Fruit fly (Drosophila melanogaster) whole organism, pupa: ENCODE results near the gene PpV.

Experiments
- CG10348 ChIP-seq: fragments of 200-800 bp; sonication (Bioruptor generic); IDR thresholded peaks from 2 replicates; pipeline ENCODE4 v1.3.6; 2022; ENCODE audit warnings: missing biosample characterization, missing genetic modification characterization
- CG12605 ChIP-seq: fragments of 200-800 bp; sonication (Bioruptor generic); IDR thresholded peaks from 2 replicates; pipeline ENCODE4 v1.3.6; 2022; ENCODE audit warnings: missing biosample characterization, missing genetic modification characterization
- CG13204 ChIP-seq: fragments of 200-800 bp; sonication (Bioruptor generic); optimal IDR thresholded peaks from 2 replicates; lab custom pipeline; 2018; ENCODE audit warnings: missing biosample characterization, mild to moderate bottlenecking, missing genetic modification characterization, moderate library complexity
- CG14655 ChIP-seq: fragments of 200-800 bp; sonication (Bioruptor generic); optimal IDR thresholded peaks from 3 replicates; lab custom pipeline; 2017; ENCODE audit warnings: mild to moderate bottlenecking, missing biosample characterization, missing genetic modification reagents, missing genetic modification characterization
- CG15710 ChIP-seq: fragments of 200-800 bp; sonication (Bioruptor generic); optimal IDR thresholded peaks from 2 replicates; lab custom pipeline; 2018; ENCODE audit warnings: missing biosample characterization, mild to moderate bottlenecking, missing genetic modification characterization, moderate library complexity
- CG17806 ChIP-seq: fragments of 200-800 bp; sonication (Bioruptor generic); optimal IDR thresholded peaks from 2 replicates; lab custom pipeline; 2018; ENCODE audit warnings: missing biosample characterization, mild to moderate bottlenecking, missing genetic modification characterization, moderate library complexity
- CG32121 ChIP-seq: fragments of 200-800 bp; sonication (Bioruptor generic); IDR thresholded peaks from 2 replicates; pipeline ENCODE4 v1.3.6; 2022; ENCODE audit warnings: missing biosample characterization, missing genetic modification characterization
- CG34367 ChIP-seq: fragments of 200-800 bp; sonication (Bioruptor generic); optimal IDR thresholded peaks from 2 replicates; lab custom pipeline; 2018; ENCODE audit warnings: missing biosample characterization, mild to moderate bottlenecking, missing genetic modification characterization
- CG4496 ChIP-seq: fragments of 200-800 bp; sonication (Bioruptor generic); IDR thresholded peaks from 3 replicates; pipeline ENCODE4 v1.3.6; 2022; ENCODE audit warnings: missing biosample characterization, missing genetic modification characterization
- CG8159 ChIP-seq: fragments of 200-800 bp; sonication (Bioruptor generic); optimal IDR thresholded peaks from 3 replicates; lab custom pipeline; 2018; ENCODE audit warnings: missing biosample characterization, mild to moderate bottlenecking, missing genetic modification characterization, moderate library complexity
- CG8301 ChIP-seq: fragments of 200-800 bp; sonication (Bioruptor generic); optimal IDR thresholded peaks from 2 replicates; lab custom pipeline; 2018; ENCODE audit warnings: missing biosample characterization, mild to moderate bottlenecking, missing genetic modification characterization
- CG9948 ChIP-seq: fragments of 200-800 bp; sonication (Bioruptor generic); optimal IDR thresholded peaks from 2 replicates; lab custom pipeline; 2018; ENCODE audit warnings: missing biosample characterization, mild to moderate bottlenecking, missing genetic modification characterization, moderate library complexity
- D1 ChIP-seq: fragments of 200-800 bp; sonication (Bioruptor generic); optimal IDR thresholded peaks from 2 replicates; lab custom pipeline; 2018; ENCODE audit warnings: missing biosample characterization, mild to moderate bottlenecking, missing genetic modification characterization, moderate library complexity
- EcR ChIP-seq: fragments of 200-800 bp; sonication (Bioruptor generic); optimal IDR thresholded peaks from 3 replicates; lab custom pipeline; 2019; ENCODE audit warnings: missing biosample characterization, missing genetic modification characterization, mild to moderate bottlenecking, moderate library complexity, missing genetic modification reagents
- Ets98B ChIP-seq: fragments of 200-800 bp; sonication (Bioruptor generic); IDR thresholded peaks from 2 replicates; pipeline ENCODE4 v1.3.6; 2022; ENCODE audit warnings: missing biosample characterization, missing genetic modification characterization
- Pif1A ChIP-seq: fragments of 200-800 bp; sonication (Bioruptor generic); optimal IDR thresholded peaks from 3 replicates; lab custom pipeline; 2016; ENCODE audit warnings: missing biosample characterization, missing genetic modification characterization
- Pif1B ChIP-seq: fragments of 200-800 bp; sonication (Bioruptor generic); optimal IDR thresholded peaks from 3 replicates; lab custom pipeline; 2016; ENCODE audit warnings: missing biosample characterization, missing genetic modification characterization
- Snoo ChIP-seq: fragments of 200-800 bp; sonication (Bioruptor generic); optimal IDR thresholded peaks from 3 replicates; lab custom pipeline; 2017; ENCODE audit warnings: missing biosample characterization, mild to moderate bottlenecking, missing genetic modification characterization, inconsistent platforms
- fd96Ca ChIP-seq: fragments of 200-800 bp; sonication (Bioruptor generic); IDR thresholded peaks from 3 replicates; pipeline ENCODE4 v1.3.6; 2022; ENCODE audit warnings: missing biosample characterization, missing genetic modification characterization
- gl ChIP-seq: fragments of 200-800 bp; sonication (Bioruptor generic); optimal IDR thresholded peaks from 2 replicates; lab custom pipeline; 2018; ENCODE audit warnings: missing biosample characterization, mild to moderate bottlenecking, missing genetic modification characterization
- rn ChIP-seq: fragments of 200-800 bp; sonication (Bioruptor generic); IDR thresholded peaks from 2 replicates; pipeline ENCODE4 v1.3.6; 2022; ENCODE audit warnings: missing biosample characterization, missing genetic modification characterization

PpV gene

dm6 chrX:6365632-6366356 lies 6.9 kb downstream of the PpV start, which contains the start of the genes swa and Marf:
TSS of gene swa (minus strand) at chrX:6365708.
TSS of gene Marf (plus strand) at chrX:6365949.
- no peak for TF ChIP-seq CG8159
- TF ChIP-seq CG8301 (tag; lab: Kevin White, UChicago), result no peak
- TF ChIP-seq CG12605 (GFP tag; lab: Robert Waterston, UW), result no peak
- TF ChIP-seq fd96Ca (GFP tag; lab: Robert Waterston, UW), result no peak
- TF ChIP-seq Snoo (tag; lab: Kevin White, UChicago), result no peak
- no peak for TF ChIP-seq CG17806 (tag; lab: Kevin White, UChicago)
- TF ChIP-seq CG14655 (GFP tag; lab: Kevin White, UChicago), result no peak
- TF ChIP-seq CG4496 (GFP tag; lab: Robert Waterston, UW), result no peak
- no peak for TF ChIP-seq CG9948 (tag; lab: Kevin White, UChicago)
- no peak for TF ChIP-seq EcR
- TF ChIP-seq, all 21 proteins: peak for 0

dm6 chrX:6361215-6361614 lies 11.5 kb downstream of the PpV start:
- no peak for TF ChIP-seq Pif1A
- TF ChIP-seq CG32121 (GFP tag; lab: Robert Waterston, UW), result no peak
- no peak for TF ChIP-seq CG10348
- TF ChIP-seq CG12605 (GFP tag; lab: Robert Waterston, UW), result no peak
- no peak for TF ChIP-seq Ets98B (GFP tag; lab: Robert Waterston, UW)
- TF ChIP-seq CG17806 (tag; lab: Kevin White, UChicago), result no peak
- TF ChIP-seq rn (GFP tag; lab: Robert Waterston, UW), result no peak
- TF ChIP-seq CG14655 (GFP tag; lab: Kevin White, UChicago), result no peak
- no peak for TF ChIP-seq CG15710 (tag; lab: Kevin White, UChicago)
- no peak for TF ChIP-seq D1
- TF ChIP-seq gl (tag; lab: Kevin White, UChicago), result no peak
- no peak for TF ChIP-seq Snoo (tag; lab: Kevin White, UChicago)
- TF ChIP-seq CG4496 (GFP tag; lab: Robert Waterston, UW), result no peak
- no peak for TF ChIP-seq CG8159
- no peak for TF ChIP-seq Pif1B (GFP tag; lab: Kevin White, UChicago)
- no peak for TF ChIP-seq CG9948 (tag; lab: Kevin White, UChicago)
- TF ChIP-seq fd96Ca (GFP tag; lab: Robert Waterston, UW), result no peak

DNA sequence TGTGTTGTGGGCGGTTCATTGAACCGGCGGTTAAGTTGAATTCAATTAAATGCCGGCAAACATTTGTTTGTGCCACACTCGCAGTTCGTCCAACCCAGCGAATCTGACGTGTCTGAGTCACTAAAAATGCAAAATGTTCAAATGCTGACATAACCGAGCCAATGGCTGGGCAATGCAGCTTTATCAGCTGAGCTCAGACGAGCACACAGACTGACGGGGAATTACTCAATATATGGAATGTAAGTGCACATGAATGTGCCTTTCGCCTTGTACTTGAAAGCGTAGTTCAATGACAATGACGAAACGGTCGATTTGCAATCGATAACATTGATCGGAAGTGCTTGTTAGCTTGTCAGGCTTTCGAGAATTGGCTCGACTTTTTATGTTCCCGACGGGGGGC lies 14.5 kb downstream of the PpV start:
- TF ChIP-seq CG34367 (tag; lab: Kevin White, UChicago) (no peak), EcR (peak; percentile 22)
- TF ChIP-seq, all 21 proteins: peak for 1

DNA sequence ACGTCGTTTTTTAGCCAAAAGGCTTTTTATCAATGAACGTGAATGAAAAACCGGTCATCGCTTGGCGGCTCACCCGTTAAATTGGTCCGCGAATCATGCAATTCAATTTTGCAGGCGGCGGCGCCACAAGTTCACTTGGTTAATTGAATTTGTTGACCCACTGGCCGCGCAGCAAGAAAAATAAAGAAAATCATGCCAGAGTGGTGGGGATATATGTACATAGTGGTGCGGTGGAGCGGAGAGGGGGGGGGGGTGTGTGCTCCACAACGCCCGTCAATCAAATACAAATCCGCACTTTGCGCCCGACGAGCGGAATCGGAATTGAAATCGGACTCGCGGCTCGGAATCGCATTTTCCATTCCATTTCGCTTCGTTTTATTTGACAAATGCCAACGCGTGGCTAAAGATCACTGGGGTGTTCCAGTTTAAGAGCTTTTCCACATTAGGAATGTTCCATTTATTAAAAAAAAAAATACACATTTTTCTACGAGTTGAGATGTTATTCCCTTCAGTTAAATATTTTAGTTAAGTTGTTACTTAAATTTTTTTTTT lies 15.2 kb downstream of the PpV start:
- TF ChIP-seq CG32121 (GFP tag; lab: Robert Waterston, UW) (peak; percentile 41; the same call in 1 of the 2 replicates), Pif1B (GFP tag; lab: Kevin White, UChicago) (no peak), CG4496 (GFP tag; lab: Robert Waterston, UW) (peak; percentile 18; the same call in 1 of the 3 replicates), Ets98B (GFP tag; lab: Robert Waterston, UW) (peak; percentile 45; the same call in 1 of the 2 replicates)

DNA sequence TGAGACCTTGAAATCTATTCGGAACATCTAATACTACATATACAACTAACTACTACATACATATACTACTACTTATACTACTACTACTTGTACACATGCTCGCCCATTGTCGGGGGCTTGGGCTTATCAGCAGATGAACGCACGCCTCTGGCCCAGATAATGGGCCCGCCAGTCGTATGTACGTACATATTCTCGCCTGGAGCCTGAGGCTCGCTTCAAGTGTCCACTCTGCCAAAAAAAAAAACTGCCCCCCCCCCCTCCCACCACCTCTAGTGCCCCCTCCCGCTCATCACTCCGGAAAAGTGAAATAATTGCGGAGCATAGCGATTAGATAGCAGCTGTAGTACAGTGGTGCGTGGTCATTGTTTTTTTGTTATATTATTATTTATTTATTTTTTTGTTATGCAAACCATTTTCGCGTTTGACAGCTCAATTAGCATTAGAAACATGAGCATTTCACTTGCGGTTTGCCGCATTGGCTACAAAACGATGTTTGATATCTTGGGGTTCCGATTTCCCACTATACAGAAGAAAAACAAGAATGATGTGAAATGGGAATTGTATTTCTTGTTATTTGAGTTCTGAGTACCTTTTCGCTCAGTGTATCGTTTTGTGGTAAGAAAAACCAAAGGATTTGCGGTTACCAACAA lies 15.8 kb downstream of the PpV start:
- TF ChIP-seq CG8301 (tag; lab: Kevin White, UChicago) (peak; percentile 50), Ets98B (GFP tag; lab: Robert Waterston, UW) (peak; percentile 32; the same call in 1 of the 2 replicates), CG13204 (GFP tag; lab: Kevin White, UChicago) (no peak), gl (tag; lab: Kevin White, UChicago) (no peak), CG10348 (no peak), CG12605 (GFP tag; lab: Robert Waterston, UW) (no peak), CG32121 (GFP tag; lab: Robert Waterston, UW) (no peak), CG4496 (GFP tag; lab: Robert Waterston, UW) (peak; percentile 72; the same call in 2 of the 3 replicates), EcR (no peak), fd96Ca (GFP tag; lab: Robert Waterston, UW) (peak; percentile 78), Pif1B (GFP tag; lab: Kevin White, UChicago) (peak; percentile 20), CG14655 (GFP tag; lab: Kevin White, UChicago) (peak; percentile 55), CG9948 (tag; lab: Kevin White, UChicago) (peak; percentile 13), CG34367 (tag; lab: Kevin White, UChicago) (no peak), CG17806 (tag; lab: Kevin White, UChicago) (peak; percentile 14), CG15710 (tag; lab: Kevin White, UChicago) (peak; percentile 8), D1 (no peak), rn (GFP tag; lab: Robert Waterston, UW) (no peak), CG8159 (peak; percentile 2), Pif1A (peak; percentile 22), Snoo (tag; lab: Kevin White, UChicago) (peak; percentile 2)
- TF ChIP-seq, all 21 proteins: peak for 12
